Worm (Caenorhabditis elegans) whole organism, mixed stage, embryonic: ENCODE results near the gene jmjd-1.2.

Source experiments
- blmp-1 ChIP-seq: fragments of 150-350 bp; optimal IDR thresholded peaks from 2 replicates; lab custom pipeline; 2014; ENCODE audit warnings: missing biosample characterization, missing genetic modification characterization
- ceh-83 ChIP-seq: fragments of 200-800 bp; sonication (Bioruptor generic); optimal IDR thresholded peaks from 2 replicates; lab custom pipeline; 2018; ENCODE audit warnings: mild to moderate bottlenecking, missing genetic modification characterization, missing compliant biosample characterization
- elt-1 ChIP-seq: sonication (generic microtip); optimal IDR thresholded peaks from 2 replicates; lab custom pipeline; 2017; ENCODE audit warnings: missing genetic modification characterization, mild to moderate bottlenecking, missing compliant biosample characterization, antibody characterized with exemption, moderate library complexity, borderline replicate concordance; ENCODE audit not compliant: insufficient read depth
- elt-3 ChIP-seq: fragments of 150-350 bp; optimal IDR thresholded peaks from 2 replicates; lab custom pipeline; 2014; ENCODE audit warnings: missing biosample characterization, missing genetic modification characterization
- lin-13 ChIP-seq: fragments of 150-350 bp; optimal IDR thresholded peaks from 2 replicates; lab custom pipeline; 2014; ENCODE audit warnings: missing biosample characterization, missing genetic modification characterization
- nhr-237 ChIP-seq: fragments of 150-350 bp; optimal IDR thresholded peaks from 2 replicates; lab custom pipeline; 2014; ENCODE audit warnings: missing biosample characterization, missing genetic modification characterization
- unc-62 ChIP-seq: fragments of 150-350 bp; optimal IDR thresholded peaks from 2 replicates; lab custom pipeline; 2014; ENCODE audit warnings: missing biosample characterization, missing genetic modification reagents, missing genetic modification characterization

DNA sequence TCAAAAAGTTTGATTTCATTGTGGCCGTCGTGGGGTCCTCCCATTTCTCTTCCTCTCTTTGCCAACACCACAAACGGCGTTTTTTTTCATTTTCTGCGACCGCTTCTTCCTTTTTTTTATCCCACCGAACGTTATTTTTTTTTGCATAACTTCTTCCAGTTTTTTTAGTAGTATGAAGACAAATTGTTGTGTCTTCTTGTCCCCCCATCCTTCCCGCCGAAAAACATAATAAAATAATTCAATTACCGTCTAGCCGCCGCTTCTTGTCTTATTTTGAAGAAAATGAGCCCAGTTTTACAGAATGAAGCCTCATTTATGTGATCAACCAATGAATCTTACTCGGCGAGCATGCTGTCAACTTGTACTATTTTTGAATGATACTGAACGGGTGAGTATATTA, 8.5 kb downstream of the jmjd-1.2 start, which contains the start of gene F29B9.12:
- TF ChIP-seq unc-62 (GFP tag; lab: Kevin White, UChicago) (no peak), ceh-83 (GFP tag; lab: Kevin White, UChicago) (no peak), elt-3 (tag; lab: Kevin White, UChicago) (no peak), nhr-237 (tag; lab: Kevin White, UChicago) (no peak), lin-13 (tag; lab: Kevin White, UChicago) (no peak), blmp-1 (tag; lab: Kevin White, UChicago) (no peak), elt-1 (tag; lab: Kevin White, UChicago) (no peak)
